Worm (Caenorhabditis elegans) whole organism, L1 larva: Measurements from ENCODE around the gene C27A2.7.
"Not testable (repeated sequence)": the region's sequence is repeated elsewhere in the genome, so short reads cannot be mapped to it uniquely, and the experiment has no call there.

Experiments
- C04F5.9 ChIP-seq: sonication (generic microtip); optimal IDR thresholded peaks from 2 replicates; lab custom pipeline; 2016; ENCODE audit warnings: missing genetic modification characterization, missing compliant biosample characterization
- C16A3.4 ChIP-seq: fragments of 150-350 bp; optimal IDR thresholded peaks from 2 replicates; lab custom pipeline; 2014; ENCODE audit warnings: missing biosample characterization, missing genetic modification characterization
- F16B12.6 ChIP-seq: fragments of 150-350 bp; optimal IDR thresholded peaks from 2 replicates; lab custom pipeline; 2014; ENCODE audit warnings: missing biosample characterization, missing genetic modification characterization
- aly-2 ChIP-seq: fragments of 150-350 bp; optimal IDR thresholded peaks from 2 replicates; lab custom pipeline; 2014; ENCODE audit warnings: missing biosample characterization, missing genetic modification characterization
- blmp-1 ChIP-seq: fragments of 150-350 bp; optimal IDR thresholded peaks from 2 replicates; lab custom pipeline; 2014; ENCODE audit warnings: missing biosample characterization, missing genetic modification characterization
- ceh-8 ChIP-seq: fragments of 200-800 bp; sonication (Bioruptor generic); optimal IDR thresholded peaks from 2 replicates; lab custom pipeline; 2018; ENCODE audit warnings: mild to moderate bottlenecking, missing genetic modification characterization, moderate library complexity, missing compliant biosample characterization
- ceh-82 ChIP-seq, 3 experiments: fragments of 150-350 bp in 1 of 3; sonication (generic microtip) in 2 of 3; optimal IDR thresholded peaks; 2 replicates each; lab custom pipeline; 2014 to 2017; ENCODE audit warnings: missing biosample characterization in 3 of 3, missing genetic modification characterization in 3 of 3
- ces-1 ChIP-seq: fragments of 150-350 bp; optimal IDR thresholded peaks from 2 replicates; lab custom pipeline; 2014; ENCODE audit warnings: missing biosample characterization, missing genetic modification reagents, missing genetic modification characterization
- dpl-1 ChIP-seq, 3 experiments: fragments of 150-350 bp in 2 of 3; sonication (generic microtip) in 1 of 3; optimal IDR thresholded peaks; 2 replicates each; lab custom pipeline; 2014 to 2017; ENCODE audit warnings: missing biosample characterization in 3 of 3, missing genetic modification characterization in 3 of 3, missing genetic modification reagents in 3 of 3
- egl-13 ChIP-seq: sonication (generic microtip); optimal IDR thresholded peaks from 2 replicates; lab custom pipeline; 2016; ENCODE audit warnings: missing genotype, missing genetic modification reagents, missing genetic modification characterization, missing compliant biosample characterization
- egl-27 ChIP-seq, 2 experiments: fragments of 150-350 bp in 1 of 2; sonication (generic microtip); optimal IDR thresholded peaks; 3 replicates each; lab custom pipeline; 2017 to 2018; ENCODE audit warnings: missing biosample characterization in 2 of 2, missing genetic modification characterization in 2 of 2, missing genetic modification reagents in 2 of 2
- elt-2 ChIP-seq: sonication (generic microtip); optimal IDR thresholded peaks from 2 replicates; lab custom pipeline; 2016; ENCODE audit warnings: missing genetic modification characterization, mild to moderate bottlenecking, inconsistent platforms, missing compliant biosample characterization, missing genetic modification reagents
- ets-5 ChIP-seq: fragments of 200-800 bp; sonication (Bioruptor generic); IDR thresholded peaks from 2 replicates; pipeline ENCODE4 v1.3.6; 2022; ENCODE audit warnings: missing genetic modification characterization, missing compliant biosample characterization
- fkh-10 ChIP-seq: sonication (generic microtip); optimal IDR thresholded peaks from 2 replicates; lab custom pipeline; 2017; ENCODE audit warnings: missing biosample characterization, missing genetic modification reagents, missing genetic modification characterization
- fkh-4 ChIP-seq: sonication (generic microtip); optimal IDR thresholded peaks from 2 replicates; lab custom pipeline; 2016; ENCODE audit warnings: missing compliant biosample characterization, missing genetic modification characterization, borderline replicate concordance
- fkh-8 ChIP-seq: sonication (generic microtip); optimal IDR thresholded peaks from 2 replicates; lab custom pipeline; 2016; ENCODE audit warnings: mild to moderate bottlenecking, missing genetic modification characterization, missing compliant biosample characterization
- fos-1 ChIP-seq: fragments of 150-350 bp; optimal IDR thresholded peaks from 2 replicates; lab custom pipeline; 2014; ENCODE audit warnings: missing biosample characterization, missing genetic modification characterization
- hpl-2 ChIP-seq: fragments of 150-350 bp; optimal IDR thresholded peaks from 2 replicates; lab custom pipeline; 2014; ENCODE audit warnings: missing biosample characterization, missing genetic modification reagents, missing genetic modification characterization
- isw-1 ChIP-seq: fragments of 200-800 bp; sonication (Bioruptor generic); IDR thresholded peaks from 2 replicates; pipeline ENCODE4 v1.3.6; 2022; ENCODE audit warnings: missing genetic modification characterization, missing compliant biosample characterization
- lin-15B ChIP-seq: fragments of 150-350 bp; sonication (generic microtip); optimal IDR thresholded peaks from 3 replicates; lab custom pipeline; 2014; ENCODE audit warnings: missing biosample characterization, missing genetic modification characterization
- lin-39 ChIP-seq: fragments of 150-350 bp; optimal IDR thresholded peaks from 2 replicates; lab custom pipeline; 2014; ENCODE audit warnings: missing biosample characterization, missing genetic modification reagents, missing genetic modification characterization
- mdl-1 ChIP-seq, 2 experiments: fragments of 150-350 bp; optimal IDR thresholded peaks; 2 replicates each; lab custom pipeline; 2014 to 2017; ENCODE audit warnings: missing biosample characterization in 2 of 2, missing genetic modification characterization in 2 of 2, inconsistent platforms in 1 of 2
- nhr-11 ChIP-seq: fragments of 150-350 bp; optimal IDR thresholded peaks from 2 replicates; lab custom pipeline; 2014; ENCODE audit warnings: missing biosample characterization, missing genetic modification characterization
- nhr-12 ChIP-seq: sonication (generic microtip); optimal IDR thresholded peaks from 2 replicates; lab custom pipeline; 2017; ENCODE audit warnings: missing biosample characterization, missing genetic modification characterization
- nhr-20 ChIP-seq: sonication (generic microtip); optimal IDR thresholded peaks from 2 replicates; lab custom pipeline; 2016; ENCODE audit warnings: mild to moderate bottlenecking, missing genetic modification characterization, missing compliant biosample characterization
- nhr-237 ChIP-seq: fragments of 150-350 bp; optimal IDR thresholded peaks from 2 replicates; lab custom pipeline; 2014; ENCODE audit warnings: missing biosample characterization, missing genetic modification characterization
- nhr-71 ChIP-seq: sonication (generic microtip); optimal IDR thresholded peaks from 2 replicates; lab custom pipeline; 2016; ENCODE audit warnings: mild to moderate bottlenecking, missing genetic modification characterization, moderate library complexity, missing compliant biosample characterization
- nhr-77 ChIP-seq: fragments of 150-350 bp; optimal IDR thresholded peaks from 2 replicates; lab custom pipeline; 2014; ENCODE audit warnings: missing biosample characterization, missing genetic modification characterization
- nhr-90 ChIP-seq: sonication (generic microtip); optimal IDR thresholded peaks from 2 replicates; lab custom pipeline; 2016; ENCODE audit warnings: mild to moderate bottlenecking, missing genetic modification characterization, missing compliant biosample characterization; ENCODE audit not compliant: poor library complexity
- pag-3 ChIP-seq: sonication (generic microtip); optimal IDR thresholded peaks from 2 replicates; lab custom pipeline; 2017; ENCODE audit warnings: missing genetic modification characterization, mild to moderate bottlenecking, missing compliant biosample characterization, antibody characterized with exemption, borderline replicate concordance; ENCODE audit not compliant: insufficient read depth
- pqm-1 ChIP-seq: sonication (generic microtip); optimal IDR thresholded peaks from 3 replicates; lab custom pipeline; 2017; ENCODE audit warnings: missing biosample characterization, missing genetic modification characterization
- rnt-1 ChIP-seq: sonication (generic microtip); optimal IDR thresholded peaks from 2 replicates; lab custom pipeline; 2016; ENCODE audit warnings: mild to moderate bottlenecking, missing genetic modification characterization, moderate library complexity, missing compliant biosample characterization
- snpc-4 ChIP-seq: fragments of 150-350 bp; optimal IDR thresholded peaks from 2 replicates; lab custom pipeline; 2014; ENCODE audit warnings: missing biosample characterization, missing genetic modification characterization
- snu-23 ChIP-seq: sonication (generic microtip); optimal IDR thresholded peaks from 2 replicates; lab custom pipeline; 2016; ENCODE audit warnings: missing genetic modification characterization, missing compliant biosample characterization
- sox-4 ChIP-seq: sonication (generic microtip); optimal IDR thresholded peaks from 2 replicates; lab custom pipeline; 2016; ENCODE audit warnings: missing genetic modification characterization, missing compliant biosample characterization
- sptf-1 ChIP-seq: fragments of 150-350 bp; optimal IDR thresholded peaks from 2 replicates; lab custom pipeline; 2014; ENCODE audit warnings: missing biosample characterization, missing genetic modification characterization
- tbx-2 ChIP-seq: sonication (generic microtip); optimal IDR thresholded peaks from 2 replicates; lab custom pipeline; 2016; ENCODE audit warnings: missing genetic modification characterization, missing compliant biosample characterization
- tlp-1 ChIP-seq: fragments of 150-350 bp; optimal IDR thresholded peaks from 2 replicates; lab custom pipeline; 2014; ENCODE audit warnings: missing biosample characterization, missing genetic modification characterization
- unc-130 ChIP-seq: fragments of 150-350 bp; optimal IDR thresholded peaks from 2 replicates; lab custom pipeline; 2017; ENCODE audit warnings: missing biosample characterization, missing genetic modification characterization, inconsistent platforms
- unc-62 ChIP-seq: fragments of 150-350 bp; optimal IDR thresholded peaks from 2 replicates; lab custom pipeline; 2014; ENCODE audit warnings: missing biosample characterization, missing genetic modification reagents, missing genetic modification characterization
- xbp-1 ChIP-seq: sonication (generic microtip); optimal IDR thresholded peaks from 2 replicates; lab custom pipeline; 2016; ENCODE audit warnings: missing genetic modification characterization, missing compliant biosample characterization
- zip-4 ChIP-seq: fragments of 200-800 bp; sonication (Bioruptor generic); optimal IDR thresholded peaks from 2 replicates; lab custom pipeline; 2018; ENCODE audit warnings: mild to moderate bottlenecking, missing genetic modification characterization, moderate library complexity, missing compliant biosample characterization

C27A2.7 gene

ce11 chrII:5071265-5071664, at the start of gene C27A2.7:
Gene C27A2.7, minus strand, starts transcription at chrII:5071365.
- TF ChIP-seq nhr-12 (tag; lab: Kevin White, UChicago) (no peak), nhr-11 (tag; lab: Kevin White, UChicago) (no peak), fkh-4 (tag; lab: Kevin White, UChicago) (no peak), blmp-1 (tag; lab: Kevin White, UChicago) (no peak), F16B12.6 (tag; lab: Kevin White, UChicago) (no peak), pqm-1 (tag; lab: Kevin White, UChicago) (no peak), nhr-71 (no peak), nhr-77 (tag; lab: Kevin White, UChicago) (no peak), lin-15B (tag; lab: Kevin White, UChicago) (no peak), xbp-1 (tag; lab: Kevin White, UChicago) (no peak), fkh-10 (no peak), snu-23 (GFP tag; lab: Kevin White, UChicago) (no peak)

- TF ChIP-seq ets-5 (GFP tag; lab: Robert Waterston, UW) (no peak), aly-2 (tag; lab: Kevin White, UChicago) (no peak), blmp-1 (tag; lab: Kevin White, UChicago) (no peak), sptf-1 (tag; lab: Kevin White, UChicago) (no peak), tbx-2 (tag; lab: Kevin White, UChicago) (no peak), pqm-1 (tag; lab: Kevin White, UChicago) (no peak), C04F5.9 (tag; lab: Kevin White, UChicago) (no peak)
- TF ChIP-seq, all 84 proteins: peak for 0
Observed at ce11 chrII:5120612-5121011, 49.4 kb upstream of the C27A2.7 start.

DNA sequence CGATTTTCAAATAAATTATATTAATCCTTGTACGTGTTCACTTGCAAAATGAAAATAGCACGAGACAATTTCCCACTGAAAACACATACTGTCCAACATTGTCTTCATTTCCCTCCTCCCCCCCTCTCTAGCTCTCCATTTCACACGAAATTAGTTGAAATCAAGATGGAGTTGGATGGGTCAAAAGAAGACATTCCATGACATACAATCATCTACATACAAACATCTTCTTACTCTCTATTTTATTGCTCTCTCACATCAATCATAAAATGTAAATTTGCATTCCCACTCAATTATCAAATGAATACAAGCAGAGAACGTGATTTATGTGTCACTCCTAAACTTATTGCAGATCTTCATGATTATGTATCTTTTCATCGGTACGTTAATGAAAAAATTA, 44.6 kb upstream of the C27A2.7 start, which contains the start of gene srsy-1:
Gene srsy-1, plus strand, starts transcription at position 301 of the 400 bp plus-strand sequence.
- TF ChIP-seq nhr-11 (tag; lab: Kevin White, UChicago): no peak
- no peak for TF ChIP-seq lin-39 (tag; lab: Kevin White, UChicago)
- TF ChIP-seq ceh-82 (tag; optimal IDR thresholded peaks at IDR 0.05; lab: Kevin White, UChicago): no peak
- TF ChIP-seq unc-130: no peak
- no peak for TF ChIP-seq C16A3.4 (tag; lab: Kevin White, UChicago)
- TF ChIP-seq ces-1 (GFP tag; lab: Kevin White, UChicago): no peak
- no peak for TF ChIP-seq rnt-1 (tag; lab: Kevin White, UChicago)
- no peak for TF ChIP-seq pag-3
- no peak for TF ChIP-seq elt-2 (tag; lab: Kevin White, UChicago)
- no peak for TF ChIP-seq isw-1 (GFP tag; lab: Robert Waterston, UW)
- no peak for TF ChIP-seq pqm-1 (tag; lab: Kevin White, UChicago)
- no peak for TF ChIP-seq nhr-90 (tag; lab: Kevin White, UChicago)
- TF ChIP-seq mdl-1 (tag; optimal IDR thresholded peaks at IDR 0.05; lab: Kevin White, UChicago): no peak
- no peak for TF ChIP-seq fkh-8 (tag; lab: Kevin White, UChicago)
- no peak for TF ChIP-seq dpl-1 (GFP tag; optimal IDR thresholded peaks at IDR 0.05; lab: Kevin White, UChicago)
- TF ChIP-seq snpc-4 (tag; lab: Kevin White, UChicago): no peak

DNA sequence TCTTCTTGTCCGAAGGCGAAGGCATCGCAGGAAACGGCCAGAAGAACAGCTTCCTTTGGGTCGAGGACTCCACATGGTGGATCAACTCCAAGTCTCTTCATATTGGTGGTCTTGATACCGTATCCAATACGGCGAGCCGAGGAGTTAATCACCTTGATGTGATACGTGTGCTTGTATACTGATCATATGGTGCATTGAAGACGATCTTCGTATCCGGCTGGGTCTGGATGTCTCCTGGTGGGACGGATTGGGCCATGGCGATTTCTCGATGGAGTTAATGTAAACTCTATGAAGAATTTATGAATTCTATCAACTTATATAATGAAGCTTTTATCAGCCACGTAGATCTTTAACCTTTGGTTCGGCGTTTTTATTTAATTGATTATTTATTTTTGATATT, 44.1 kb upstream of the C27A2.7 start, which contains the start of gene msp-74:
Gene msp-74, minus strand, starts transcription at position 101 of the 400 bp plus-strand sequence.
- not testable (repeated sequence) for TF ChIP-seq hpl-2; zip-4 (GFP tag; lab: Kevin White, UChicago); nhr-20 (tag; lab: Kevin White, UChicago)

DNA sequence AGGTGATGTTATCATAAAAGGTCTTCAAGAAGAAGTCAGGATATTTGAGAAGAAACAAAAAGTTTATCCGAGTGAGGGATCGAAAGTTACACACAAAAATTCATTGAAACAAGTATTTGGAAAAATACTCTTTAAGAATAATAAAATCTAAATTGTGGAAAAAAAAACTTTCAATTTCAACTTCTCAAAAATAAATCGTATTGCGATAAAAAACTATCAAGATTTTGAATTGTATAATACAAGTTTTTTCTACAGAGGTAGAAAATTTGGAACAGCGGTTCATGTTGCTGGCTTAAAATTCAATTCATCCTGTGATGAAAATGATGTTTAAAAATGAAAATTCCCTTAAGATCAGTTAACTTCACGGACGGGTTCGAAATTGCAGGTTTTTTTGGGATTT, 40.9 kb upstream of the C27A2.7 start, which contains the start of gene F09C12.8:
Gene F09C12.8, plus strand, starts transcription at position 301 of the 400 bp plus-strand sequence.
- TF ChIP-seq tlp-1 (tag; lab: Kevin White, UChicago) (no peak), tbx-2 (tag; lab: Kevin White, UChicago) (no peak), C16A3.4 (tag; lab: Kevin White, UChicago) (no peak), fos-1 (no peak), nhr-237 (tag; lab: Kevin White, UChicago) (no peak), isw-1 (GFP tag; lab: Robert Waterston, UW) (no peak), fkh-8 (tag; lab: Kevin White, UChicago) (no peak), ceh-8 (GFP tag; lab: Kevin White, UChicago) (no peak), sox-4 (tag; lab: Kevin White, UChicago) (no peak), ces-1 (GFP tag; lab: Kevin White, UChicago) (no peak), egl-27 (tag; optimal IDR thresholded peaks at IDR 0.05; lab: Kevin White, UChicago) (no peak), unc-62 (no peak), egl-13 (no peak), C04F5.9 (tag; lab: Kevin White, UChicago) (no peak), xbp-1 (tag; lab: Kevin White, UChicago) (no peak), nhr-12 (tag; lab: Kevin White, UChicago) (no peak)
